Worm (Caenorhabditis elegans): ENCODE results near the gene B0563.1.

ce11 chrX:9172278-9172677 is 937 bp downstream of the B0563.1 start, which contains the start of gene B0563.18:
- no peak for TF ChIP-seq W03F9.2 (tag; optimal IDR thresholded peaks at IDR 0.05)
- TF ChIP-seq him-1 (tag; optimal IDR thresholded peaks at IDR 0.05) = no peak
